Fruit fly (Drosophila melanogaster) whole organism, embryonic: ENCODE results near the gene Tsc1.

ENCODE experiments used
- Aef1 ChIP-seq: fragments of 200-800 bp; sonication (Bioruptor generic); IDR thresholded peaks from 3 replicates; pipeline ENCODE4 v1.3.6; 2022; ENCODE audit warnings: missing biosample characterization, missing genetic modification characterization
- Antp ChIP-seq: fragments of 200-800 bp; sonication (Bioruptor generic); optimal IDR thresholded peaks from 3 replicates; lab custom pipeline; 2016; ENCODE audit warnings: missing biosample characterization, missing genetic modification characterization
- Bgb ChIP-seq: fragments of 200-800 bp; sonication (Bioruptor generic); IDR thresholded peaks from 2 replicates; pipeline ENCODE4 v1.3.6; 2022; ENCODE audit warnings: missing biosample characterization, missing genetic modification characterization; ENCODE audit not compliant: partially characterized antibody
- Blimp-1 ChIP-seq: fragments of 200-800 bp; sonication (Bioruptor generic); optimal IDR thresholded peaks from 3 replicates; lab custom pipeline; 2018; ENCODE audit warnings: missing biosample characterization, missing genetic modification characterization, mild to moderate bottlenecking, moderate library complexity, missing genetic modification reagents
- CG10209 ChIP-seq: fragments of 200-800 bp; sonication (Bioruptor generic); optimal IDR thresholded peaks from 3 replicates; lab custom pipeline; 2017; ENCODE audit warnings: missing biosample characterization, mild to moderate bottlenecking, missing genetic modification characterization, missing genetic modification reagents
- CG11504 ChIP-seq: fragments of 200-800 bp; sonication (Bioruptor generic); optimal IDR thresholded peaks from 3 replicates; lab custom pipeline; 2019; ENCODE audit warnings: missing biosample characterization, mild to moderate bottlenecking, missing genetic modification characterization, moderate library complexity
- CG13624 ChIP-seq: fragments of 200-800 bp; sonication (Bioruptor generic); optimal IDR thresholded peaks from 2 replicates; lab custom pipeline; 2016; ENCODE audit warnings: missing biosample characterization, missing genetic modification characterization
- CG16779 ChIP-seq: fragments of 200-800 bp; sonication (Bioruptor generic); IDR thresholded peaks from 2 replicates; pipeline ENCODE4 v1.3.6; 2022; ENCODE audit warnings: missing biosample characterization, missing genetic modification characterization
- CG17829 ChIP-seq: fragments of 200-800 bp; optimal IDR thresholded peaks from 2 replicates; lab custom pipeline; 2019; ENCODE audit warnings: missing biosample characterization, mild to moderate bottlenecking, missing genetic modification characterization, moderate library complexity
- CG18262 ChIP-seq: fragments of 200-800 bp; optimal IDR thresholded peaks from 3 replicates; lab custom pipeline; 2019; ENCODE audit warnings: missing biosample characterization, mild to moderate bottlenecking, missing genetic modification characterization, moderate library complexity
- CG30431 ChIP-seq: fragments of 200-800 bp; sonication (Bioruptor generic); optimal IDR thresholded peaks from 2 replicates; lab custom pipeline; 2017; ENCODE audit warnings: missing biosample characterization, missing genetic modification characterization
- CG31441 ChIP-seq: fragments of 200-800 bp; sonication (Bioruptor generic); IDR thresholded peaks from 2 replicates; pipeline ENCODE4 v1.3.6; 2022; ENCODE audit warnings: missing biosample characterization, missing genetic modification characterization
- CG3163 ChIP-seq: fragments of 200-800 bp; sonication (Bioruptor generic); optimal IDR thresholded peaks from 3 replicates; lab custom pipeline; 2016; ENCODE audit warnings: missing biosample characterization, missing genetic modification characterization
- CG34224 ChIP-seq: fragments of 200-800 bp; sonication (Bioruptor generic); IDR thresholded peaks from 3 replicates; pipeline ENCODE4 v1.3.6; 2022; ENCODE audit warnings: missing biosample characterization, missing genetic modification characterization; ENCODE audit not compliant: partially characterized antibody
- CG6254 ChIP-seq: fragments of 200-800 bp; sonication (Bioruptor generic); optimal IDR thresholded peaks from 3 replicates; lab custom pipeline; 2017; ENCODE audit warnings: mild to moderate bottlenecking, missing biosample characterization, missing genetic modification reagents, missing genetic modification characterization
- CG7372 ChIP-seq: fragments of 200-800 bp; sonication (Bioruptor generic); IDR thresholded peaks from 2 replicates; pipeline ENCODE4 v1.3.6; 2022; ENCODE audit warnings: missing biosample characterization, missing genetic modification characterization
- CG7928 ChIP-seq: fragments of 200-800 bp; sonication (Bioruptor generic); optimal IDR thresholded peaks from 2 replicates; lab custom pipeline; 2017; ENCODE audit warnings: missing biosample characterization, mild to moderate bottlenecking, missing genetic modification characterization
- CG8281 ChIP-seq: fragments of 200-800 bp; sonication (Bioruptor generic); optimal IDR thresholded peaks from 2 replicates; lab custom pipeline; 2018; ENCODE audit warnings: missing biosample characterization, mild to moderate bottlenecking, missing genetic modification characterization, moderate library complexity
- CG8359 ChIP-seq: fragments of 200-800 bp; sonication (Bioruptor generic); optimal IDR thresholded peaks from 2 replicates; lab custom pipeline; 2017; ENCODE audit warnings: missing biosample characterization, mild to moderate bottlenecking, missing genetic modification characterization, borderline replicate concordance
- CG9437 ChIP-seq: fragments of 200-800 bp; sonication (Bioruptor generic); optimal IDR thresholded peaks from 2 replicates; lab custom pipeline; 2018; ENCODE audit warnings: missing biosample characterization, mild to moderate bottlenecking, missing genetic modification characterization
- CG9797 ChIP-seq: fragments of 200-800 bp; sonication (Bioruptor generic); optimal IDR thresholded peaks from 3 replicates; lab custom pipeline; 2018; ENCODE audit warnings: missing biosample characterization, mild to moderate bottlenecking, missing genetic modification characterization
- Eip74EF ChIP-seq, 2 experiments: fragments of 200-800 bp in 1 of 2; fragments of >200 bp in 1 of 2; sonication (Bioruptor generic) in 1 of 2; optimal IDR thresholded peaks; 2 replicates each; lab custom pipeline; 2017 to 2019; ENCODE audit warnings: missing biosample characterization in 2 of 2, missing genetic modification characterization in 2 of 2, mild to moderate bottlenecking in 1 of 2, moderate library complexity in 1 of 2
- Fer3 ChIP-seq: fragments of 200-800 bp; sonication (Bioruptor generic); optimal IDR thresholded peaks from 2 replicates; lab custom pipeline; 2018; ENCODE audit warnings: missing biosample characterization, mild to moderate bottlenecking, missing genetic modification characterization, moderate library complexity
- HHEX ChIP-seq: fragments of 200-800 bp; sonication (Bioruptor generic); optimal IDR thresholded peaks from 3 replicates; lab custom pipeline; 2017; ENCODE audit warnings: missing biosample characterization, mild to moderate bottlenecking, missing genetic modification characterization, missing genetic modification reagents
- HLH4C ChIP-seq: fragments of 200-800 bp; sonication (Bioruptor generic); IDR thresholded peaks from 3 replicates; pipeline ENCODE4 v1.3.6; 2022; ENCODE audit warnings: missing biosample characterization, missing genetic modification characterization; ENCODE audit not compliant: partially characterized antibody
- HLHmδ ChIP-seq: fragments of 200-800 bp; sonication (Bioruptor generic); optimal IDR thresholded peaks from 2 replicates; lab custom pipeline; 2018; ENCODE audit warnings: missing biosample characterization, mild to moderate bottlenecking, missing genetic modification characterization, moderate library complexity
- Mad ChIP-seq: fragments of 200-800 bp; sonication (Bioruptor generic); optimal IDR thresholded peaks from 2 replicates; lab custom pipeline; 2016; ENCODE audit warnings: missing biosample characterization, missing genetic modification characterization
- Mes4 ChIP-seq: fragments of 200-800 bp; sonication (Bioruptor generic); optimal IDR thresholded peaks from 2 replicates; lab custom pipeline; 2016; ENCODE audit warnings: missing biosample characterization, missing genetic modification characterization
- Ravus ChIP-seq: fragments of 200-800 bp; sonication (Bioruptor generic); IDR thresholded peaks from 2 replicates; pipeline ENCODE4 v1.3.6; 2022; ENCODE audit warnings: missing biosample characterization, missing genetic modification characterization
- Sox100B ChIP-seq: fragments of 200-800 bp; sonication (Bioruptor generic); optimal IDR thresholded peaks from 3 replicates; lab custom pipeline; 2018; ENCODE audit warnings: missing biosample characterization, mild to moderate bottlenecking, missing genetic modification characterization
- TFAM ChIP-seq: fragments of 200-800 bp; sonication (Bioruptor generic); optimal IDR thresholded peaks from 2 replicates; lab custom pipeline; 2017; ENCODE audit warnings: missing biosample characterization, missing genetic modification characterization, inconsistent platforms
- YL-1 ChIP-seq: fragments of 200-800 bp; sonication (Bioruptor generic); optimal IDR thresholded peaks from 3 replicates; lab custom pipeline; 2017; ENCODE audit warnings: missing biosample characterization, mild to moderate bottlenecking, missing genetic modification characterization
- ash1 ChIP-seq: fragments of 200-800 bp; sonication (Bioruptor generic); optimal IDR thresholded peaks from 2 replicates; lab custom pipeline; 2018; ENCODE audit warnings: missing biosample characterization, mild to moderate bottlenecking, missing genetic modification characterization
- chn ChIP-seq: fragments of 200-800 bp; sonication (Bioruptor generic); optimal IDR thresholded peaks from 2 replicates; lab custom pipeline; 2016; ENCODE audit warnings: missing biosample characterization, missing genetic modification characterization
- dimm ChIP-seq: fragments of 200-800 bp; sonication (Bioruptor generic); IDR thresholded peaks from 2 replicates; pipeline ENCODE4 v1.3.6; 2022; ENCODE audit warnings: missing biosample characterization, missing genetic modification characterization
- esg ChIP-seq: fragments of 200-800 bp; sonication (Bioruptor generic); conservative IDR thresholded peaks from 2 replicates; pipeline ENCODE4 v1.3.6; 2022; ENCODE audit warnings: missing biosample characterization, missing genetic modification characterization
- exex ChIP-seq: fragments of 200-800 bp; sonication (Bioruptor generic); optimal IDR thresholded peaks from 4 replicates; lab custom pipeline; 2018; ENCODE audit warnings: missing biosample characterization, mild to moderate bottlenecking, missing genetic modification characterization, moderate library complexity
- fd102C ChIP-seq: fragments of 200-800 bp; sonication (Bioruptor generic); optimal IDR thresholded peaks from 2 replicates; lab custom pipeline; 2018; ENCODE audit warnings: missing biosample characterization, mild to moderate bottlenecking, missing genetic modification characterization, moderate library complexity
- hkb ChIP-seq, 2 experiments: fragments of 200-800 bp in 1 of 2; fragments of >200 bp in 1 of 2; sonication (Bioruptor generic) in 1 of 2; IDR thresholded peaks in 1 of 2; optimal IDR thresholded peaks in 1 of 2; 2 replicates each; pipeline versions ENCODE4 v1.3.6 to Lab custom; 2017 to 2022; ENCODE audit warnings: missing biosample characterization in 1 of 2, missing genetic modification characterization in 1 of 2
- insv ChIP-seq, 2 experiments: fragments of 200-800 bp; sonication (Bioruptor generic); optimal IDR thresholded peaks; 3 replicates each; lab custom pipeline; 2016 to 2018; ENCODE audit warnings: missing biosample characterization in 2 of 2, missing genetic modification characterization in 2 of 2
- lab ChIP-seq: fragments of 200-800 bp; sonication (Bioruptor generic); optimal IDR thresholded peaks from 3 replicates; lab custom pipeline; 2017; ENCODE audit warnings: missing biosample characterization, missing genetic modification characterization, mild to moderate bottlenecking, moderate library complexity, missing genetic modification reagents
- odd ChIP-seq: fragments of 200-800 bp; sonication (Bioruptor generic); optimal IDR thresholded peaks from 2 replicates; lab custom pipeline; 2017; ENCODE audit warnings: missing biosample characterization, mild to moderate bottlenecking, missing genetic modification characterization
- pzg ChIP-seq: fragments of 200-800 bp; sonication (Bioruptor generic); optimal IDR thresholded peaks from 3 replicates; lab custom pipeline; 2018; ENCODE audit warnings: missing biosample characterization, mild to moderate bottlenecking, missing genetic modification characterization, moderate library complexity
- sqz ChIP-seq: fragments of 200-800 bp; sonication (Bioruptor generic); optimal IDR thresholded peaks from 3 replicates; lab custom pipeline; 2018; ENCODE audit warnings: missing biosample characterization, mild to moderate bottlenecking, missing genetic modification characterization
- sug ChIP-seq: fragments of 200-800 bp; optimal IDR thresholded peaks from 2 replicates; lab custom pipeline; 2019; ENCODE audit warnings: missing biosample characterization, mild to moderate bottlenecking, missing genetic modification characterization, moderate library complexity
- tap ChIP-seq: fragments of 200-800 bp; optimal IDR thresholded peaks from 3 replicates; lab custom pipeline; 2019; ENCODE audit warnings: missing biosample characterization, mild to moderate bottlenecking, missing genetic modification characterization, moderate library complexity
- tx ChIP-seq: fragments of 200-800 bp; sonication (Bioruptor generic); optimal IDR thresholded peaks from 2 replicates; lab custom pipeline; 2016; ENCODE audit warnings: missing biosample characterization, missing genetic modification characterization
- vvl ChIP-seq: fragments of 200-800 bp; sonication (Bioruptor generic); IDR thresholded peaks from 2 replicates; pipeline ENCODE4 v1.3.6; 2022; ENCODE audit warnings: missing biosample characterization, missing genetic modification characterization

Tsc1 gene

dm6 chr3R:24141013-24141592, 11.0 kb downstream of the Tsc1 start, which contains the start of gene Kal1 (continued):
- TF ChIP-seq chn (GFP tag; lab: Kevin White, UChicago) (peak; percentile 49), CG11504 (tag; lab: Kevin White, UChicago) (peak; percentile 95), YL-1 (GFP tag; lab: Kevin White, UChicago) (peak; percentile 61), CG3163 (GFP tag; lab: Kevin White, UChicago) (no peak), Antp (no peak), CG30431 (peak; percentile 81), esg (peak; percentile 86), vvl (GFP tag; lab: Robert Waterston, UW) (peak; percentile 98), Fer3 (peak; percentile 88), CG7372 (peak; percentile 73), tap (peak; percentile 96), CG16779 (GFP tag; lab: Robert Waterston, UW) (no peak), sug (peak; percentile 54), Ravus (GFP tag; lab: Robert Waterston, UW) (peak; percentile 67; the same call in 1 of the 2 replicates), tx (GFP tag; lab: Kevin White, UChicago) (no peak), CG9797 (GFP tag; lab: Kevin White, UChicago) (peak; percentile 46), CG17829 (tag; lab: Kevin White, UChicago) (peak; percentile 95), CG7928 (GFP tag; lab: Kevin White, UChicago) (peak; percentile 18), fd102C (GFP tag; lab: Kevin White, UChicago) (peak; percentile 30), HHEX (GFP tag; lab: Kevin White, UChicago) (peak; percentile 91), CG18262 (tag; lab: Kevin White, UChicago) (peak; percentile 96), Bgb (GFP tag; lab: Robert Waterston, UW) (no peak), CG31441 (GFP tag; lab: Robert Waterston, UW) (peak; percentile 96), Eip74EF (GFP tag; optimal IDR thresholded peaks at IDR 0.05; lab: Kevin White, UChicago) (peak in 1 of 2 experiments; percentile 95), CG6254 (GFP tag; lab: Kevin White, UChicago) (peak; percentile 95), CG9437 (GFP tag; lab: Kevin White, UChicago) (peak; percentile 81), Sox100B (GFP tag; lab: Kevin White, UChicago) (peak; percentile 95), HLHmδ (GFP tag; lab: Kevin White, UChicago) (no peak), pzg (GFP tag; lab: Kevin White, UChicago) (no peak), hkb (optimal IDR thresholded peaks at IDR 0.05; lab: Kevin White, UChicago) (no peak), hkb (GFP tag; IDR thresholded peaks at IDR 0.05; lab: Robert Waterston, UW) (peak; percentile 96), dimm (GFP tag; lab: Robert Waterston, UW) (peak; percentile 83), HLH4C (GFP tag; lab: Robert Waterston, UW) (peak; percentile 39; the same call in 1 of the 3 replicates), exex (tag; lab: Kevin White, UChicago) (peak; percentile 56), Mad (GFP tag; lab: Kevin White, UChicago) (peak; percentile 22), CG8281 (peak; percentile 70), sqz (GFP tag; lab: Kevin White, UChicago) (peak; percentile 87), CG8359 (GFP tag; lab: Kevin White, UChicago) (peak; percentile 81), ash1 (no peak), CG34224 (no peak), Blimp-1 (GFP tag; lab: Kevin White, UChicago) (peak; percentile 96), TFAM (GFP tag; lab: Kevin White, UChicago) (peak; percentile 63), CG10209 (peak; percentile 91), CG13624 (GFP tag; lab: Kevin White, UChicago) (no peak), insv (GFP tag; optimal IDR thresholded peaks at IDR 0.05; lab: Kevin White, UChicago) (peak in 1 of 2 experiments; percentile 7), lab (GFP tag; lab: Kevin White, UChicago) (peak; percentile 96), Aef1 (peak; percentile 82), Mes4 (GFP tag; lab: Kevin White, UChicago) (no peak), odd (GFP tag; lab: Kevin White, UChicago) (peak; percentile 94)
